Fruit fly (Drosophila melanogaster) S2 (cell line): ENCODE data around the gene Lsd-2.
A peak's percentile ranks its signal among the peaks of the same experiment; 100 is the strongest.

Source experiments
- CG8478 ChIP-seq: fragments of >200 bp; optimal IDR thresholded peaks from 2 replicates; lab custom pipeline; 2018
- CTCF ChIP-seq, 2 experiments: fragments of >200 bp; optimal IDR thresholded peaks; 2 replicates each; lab custom pipeline; 2018

Lsd-2 gene

DNA sequence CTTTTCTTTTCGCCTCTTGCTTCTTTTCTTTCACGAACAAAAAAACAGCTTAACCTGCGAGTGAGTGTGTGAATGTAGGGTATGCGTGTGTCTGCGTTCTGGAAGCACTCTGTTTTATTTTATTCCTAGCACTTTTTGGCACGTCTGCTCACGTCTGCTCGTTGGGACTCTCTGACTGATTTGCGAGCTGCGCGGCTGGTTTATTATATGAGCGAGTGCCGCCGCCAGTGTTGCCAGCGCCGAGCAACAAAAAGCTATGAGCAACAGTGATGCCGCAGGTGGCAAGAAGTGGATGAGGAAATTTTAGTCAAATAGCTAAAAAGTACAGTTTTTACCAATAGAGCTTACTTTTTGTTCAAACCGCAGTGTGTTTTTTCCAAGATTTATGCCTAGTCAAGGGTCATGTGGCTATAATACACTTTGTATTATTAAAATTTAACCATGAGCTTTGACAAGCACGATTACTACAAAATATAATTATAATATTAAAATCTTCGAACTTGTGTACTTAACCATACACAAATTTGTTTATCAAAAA lies at the start of gene Lsd-2:
TSS of gene Lsd-2 (minus strand) at position 183 of the 538 bp plus-strand sequence.
- TF ChIP-seq CG8478 (no peak), CTCF (optimal IDR thresholded peaks at IDR 0.05; lab: Kevin White, UChicago) (no peak)

DNA sequence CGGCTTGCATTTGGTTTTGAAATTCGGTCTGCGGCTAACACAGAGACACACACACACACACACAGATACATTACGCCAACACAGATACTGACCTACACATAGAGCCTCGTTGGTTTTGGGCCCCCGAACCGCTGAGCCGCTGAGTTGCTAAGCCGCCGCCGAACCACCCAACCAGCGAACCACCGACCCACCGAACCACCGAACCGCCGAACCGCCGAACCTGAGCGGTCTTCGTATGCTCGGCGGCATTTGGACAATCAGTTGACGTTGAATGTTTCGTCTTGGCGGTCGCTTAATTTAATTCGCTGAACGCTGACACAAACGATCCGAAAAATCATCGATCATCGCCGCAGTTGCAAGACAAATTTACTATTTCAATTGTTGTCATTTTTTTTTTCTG lies 49.5 kb upstream of the Lsd-2 start, which contains the start of gene drd:
TSS of gene drd (plus strand) at position 258 of the 400 bp plus-strand sequence.
- TF ChIP-seq CG8478: no peak

DNA sequence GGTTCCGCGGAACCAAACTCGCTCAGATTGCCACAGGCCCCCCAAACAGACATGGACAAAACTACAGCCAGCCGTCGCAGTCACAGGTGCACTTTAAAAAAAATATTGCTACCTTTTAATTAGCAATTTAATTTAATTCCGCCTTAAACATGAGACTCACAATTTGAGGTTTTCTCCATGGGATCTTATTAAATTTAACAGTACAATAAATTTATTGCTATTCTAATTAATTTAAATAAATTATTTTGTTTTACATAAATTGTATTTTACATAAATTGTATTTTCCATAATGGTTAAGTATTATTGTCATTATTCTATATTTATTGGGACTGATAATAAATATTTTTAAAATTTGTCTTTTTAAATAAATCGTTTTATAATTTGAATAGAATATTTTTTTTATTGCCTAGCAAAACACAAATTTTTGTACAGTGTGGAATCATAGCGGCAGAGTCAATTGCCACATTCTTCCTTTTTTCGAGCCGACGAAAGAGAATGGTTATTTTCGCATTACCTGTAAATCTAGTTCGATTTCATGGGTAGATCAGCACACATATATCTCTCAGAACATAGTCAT lies 47.5 kb upstream of the Lsd-2 start:
- no peak for TF ChIP-seq CTCF (optimal IDR thresholded peaks at IDR 0.05; lab: Kevin White, UChicago)
- no peak for TF ChIP-seq CG8478

DNA sequence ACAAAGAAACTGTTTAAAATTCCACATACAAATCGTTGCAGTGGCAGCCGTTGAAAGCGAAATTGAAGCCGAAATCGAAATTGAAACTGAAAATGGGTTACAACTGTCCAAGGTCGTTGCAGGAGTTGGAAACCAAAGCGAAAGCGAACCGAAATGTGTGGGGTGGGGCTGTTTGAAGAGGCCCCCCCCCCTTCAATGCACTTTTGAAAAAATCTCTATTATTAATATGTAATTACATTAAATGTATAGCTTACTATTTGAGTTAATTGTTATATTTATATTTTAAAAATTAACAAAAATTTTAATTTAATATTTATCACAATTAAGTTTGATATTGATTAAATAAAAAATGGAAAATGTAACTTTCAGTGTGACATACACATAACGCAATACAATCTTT lies 45.7 kb upstream of the Lsd-2 start:
- TF ChIP-seq CTCF (optimal IDR thresholded peaks at IDR 0.05; lab: Kevin White, UChicago) (no peak), CG8478 (no peak)

DNA sequence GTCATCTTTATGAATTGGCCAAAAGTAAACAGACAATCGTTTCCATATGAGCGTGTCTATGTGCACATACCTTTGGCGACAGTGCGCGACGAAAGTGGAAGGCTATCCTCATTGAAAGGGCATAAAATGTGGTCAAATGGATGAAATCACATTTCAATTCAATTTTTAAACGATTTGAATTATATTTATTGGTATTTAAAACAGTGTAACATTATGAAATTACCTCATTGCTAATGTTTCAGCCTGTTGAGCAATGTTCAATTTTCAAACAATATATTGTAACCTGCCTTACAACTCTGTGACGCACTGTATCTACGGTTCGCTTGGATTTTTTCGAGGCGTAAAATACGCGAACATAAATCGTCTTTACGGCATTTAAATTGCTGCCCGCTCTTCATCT lies 44.1 kb upstream of the Lsd-2 start:
- TF ChIP-seq CTCF (optimal IDR thresholded peaks at IDR 0.05; lab: Kevin White, UChicago) (no peak), CG8478 (no peak)

DNA sequence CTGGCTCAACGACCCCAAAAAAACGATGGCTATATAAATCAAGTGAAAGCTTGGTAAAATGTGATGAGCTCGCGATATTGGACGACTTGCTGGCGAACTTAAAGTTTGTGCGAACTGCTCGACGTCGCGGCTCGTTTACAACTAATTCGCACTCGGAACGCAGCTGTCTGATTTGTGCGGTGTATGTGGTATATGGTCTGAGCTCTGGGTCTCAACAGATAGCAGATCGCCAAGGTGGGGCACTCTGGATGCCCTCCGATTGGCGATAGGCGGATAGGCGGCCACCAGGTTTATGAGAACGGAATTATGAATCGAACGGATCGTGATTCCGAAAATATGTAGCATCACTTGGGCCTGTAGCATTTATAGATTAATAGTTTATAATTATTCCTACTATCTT lies 40.4 kb upstream of the Lsd-2 start, which contains the start of gene Cyp4s3:
TSS of gene Cyp4s3 (minus strand) at position 146 of the 400 bp plus-strand sequence.
- TF ChIP-seq CG8478 (no peak), CTCF (optimal IDR thresholded peaks at IDR 0.05; lab: Kevin White, UChicago) (no peak)

DNA sequence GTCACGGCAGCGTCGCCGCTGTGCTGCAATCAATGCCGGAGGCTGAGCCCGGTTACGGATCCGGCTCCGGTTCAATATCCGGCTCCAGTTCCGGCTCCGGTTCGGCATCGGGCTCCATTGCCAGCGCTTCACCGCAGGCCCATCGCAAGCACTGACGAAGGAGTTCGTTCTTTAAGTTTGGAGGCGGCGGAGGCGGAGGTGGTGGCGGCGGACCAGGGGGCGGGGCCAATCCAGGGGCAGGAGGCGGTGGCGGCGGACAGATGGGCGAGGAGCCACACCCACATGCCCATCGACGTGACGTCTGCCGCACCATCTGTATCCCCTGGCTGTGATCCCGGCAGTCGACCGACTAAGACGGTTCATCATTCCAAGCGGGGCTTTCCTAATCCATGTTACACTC lies 35.9 kb upstream of the Lsd-2 start:
- TF ChIP-seq CG8478 (no peak), CTCF (optimal IDR thresholded peaks at IDR 0.05; lab: Kevin White, UChicago) (no peak)

DNA sequence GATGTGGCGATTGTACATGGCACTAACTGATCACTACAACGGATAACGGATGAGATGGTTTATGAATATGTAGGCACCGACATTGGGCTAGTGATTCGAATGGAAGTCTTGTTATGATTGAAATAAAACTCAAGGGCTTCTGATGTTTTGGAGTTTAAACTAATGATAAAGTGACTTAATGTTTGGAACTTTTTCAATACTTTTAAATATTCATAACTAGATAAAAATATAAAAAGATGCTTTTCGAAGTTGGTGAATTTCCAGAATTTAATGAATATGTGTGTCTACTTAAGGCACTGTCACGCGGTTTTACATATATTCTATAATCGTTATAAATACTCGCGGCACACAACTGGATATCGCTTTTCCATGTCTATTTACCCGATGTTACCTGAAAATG lies 19.9 kb upstream of the Lsd-2 start, which contains the start of gene CG9072:
TSS of gene CG9072 (minus strand) at position 101 of the 400 bp plus-strand sequence.
- TF ChIP-seq CG8478 (no peak), CTCF (optimal IDR thresholded peaks at IDR 0.05; lab: Kevin White, UChicago) (no peak)

DNA sequence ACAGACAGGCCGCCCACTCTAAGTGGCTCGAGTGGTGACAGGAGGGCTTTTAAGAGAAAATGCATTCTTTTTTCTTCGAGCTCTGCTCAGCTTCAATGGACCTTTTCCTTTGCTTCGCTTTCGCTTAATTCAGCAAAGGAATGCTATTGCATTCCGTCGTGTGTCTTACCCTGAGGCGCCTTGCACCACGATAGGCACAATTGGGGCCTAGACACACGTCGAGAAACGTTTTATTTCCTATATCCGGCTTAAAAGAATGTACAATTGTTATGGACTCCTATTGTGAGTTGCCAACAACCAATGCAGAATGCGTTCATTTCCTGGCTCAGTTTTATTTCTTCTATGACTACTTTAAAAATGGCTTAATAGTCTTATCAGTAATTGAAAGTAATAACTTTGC lies 15.1 kb upstream of the Lsd-2 start:
- TF ChIP-seq CG8478 (no peak), CTCF (optimal IDR thresholded peaks at IDR 0.05; lab: Kevin White, UChicago) (no peak)

DNA sequence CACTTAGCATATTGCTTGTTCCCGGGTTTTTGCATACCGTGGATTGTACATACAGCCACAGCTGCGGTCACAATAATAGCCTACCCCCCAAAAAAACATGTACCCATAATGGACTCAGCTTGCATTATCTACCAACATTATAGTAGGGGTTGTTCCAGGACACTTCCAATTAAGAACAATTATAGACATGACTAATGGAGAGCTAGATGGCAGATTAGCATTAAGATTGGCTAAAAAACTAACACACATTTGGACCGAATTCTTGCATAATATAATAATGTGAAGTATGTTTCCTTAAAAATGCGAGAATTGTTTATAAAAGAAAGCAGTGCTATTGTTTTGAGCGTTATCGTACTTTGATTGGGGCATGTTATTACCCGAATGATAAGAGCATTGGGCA lies 14.4 kb upstream of the Lsd-2 start:
- TF ChIP-seq CG8478: no peak
- TF ChIP-seq CTCF (optimal IDR thresholded peaks at IDR 0.05; lab: Kevin White, UChicago): no peak

DNA sequence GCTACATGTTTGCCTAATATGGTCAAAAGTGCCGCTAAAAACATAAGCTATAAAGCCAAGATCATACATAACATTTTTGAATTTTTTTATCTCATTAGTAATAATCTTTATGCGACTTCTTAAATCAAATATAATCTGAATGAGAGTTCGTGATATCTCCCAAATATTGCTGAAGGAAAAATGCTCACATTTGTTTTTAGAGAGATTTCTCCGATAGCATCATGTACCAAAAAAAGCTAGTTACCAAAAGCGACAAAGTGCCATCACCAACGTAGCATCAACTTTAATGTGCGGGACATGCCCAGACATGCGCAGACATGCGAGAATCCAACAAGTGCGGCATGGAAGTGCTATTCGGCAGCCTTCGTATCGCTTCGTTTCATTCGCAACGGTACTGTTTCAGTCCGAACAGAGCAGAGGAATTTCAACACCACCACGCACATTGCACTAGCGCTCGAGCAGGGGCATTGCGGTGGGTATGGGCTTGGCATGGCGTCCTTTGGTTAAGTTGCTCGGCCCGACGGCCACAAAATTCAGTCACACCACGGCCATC lies 13.2 kb upstream of the Lsd-2 start, which contains the start of gene Rab3-GEF:
TSS of gene Rab3-GEF (plus strand) at position 537 of the 553 bp plus-strand sequence.
- TF ChIP-seq CG8478 (no peak), CTCF (optimal IDR thresholded peaks at IDR 0.05; lab: Kevin White, UChicago) (no peak)

DNA sequence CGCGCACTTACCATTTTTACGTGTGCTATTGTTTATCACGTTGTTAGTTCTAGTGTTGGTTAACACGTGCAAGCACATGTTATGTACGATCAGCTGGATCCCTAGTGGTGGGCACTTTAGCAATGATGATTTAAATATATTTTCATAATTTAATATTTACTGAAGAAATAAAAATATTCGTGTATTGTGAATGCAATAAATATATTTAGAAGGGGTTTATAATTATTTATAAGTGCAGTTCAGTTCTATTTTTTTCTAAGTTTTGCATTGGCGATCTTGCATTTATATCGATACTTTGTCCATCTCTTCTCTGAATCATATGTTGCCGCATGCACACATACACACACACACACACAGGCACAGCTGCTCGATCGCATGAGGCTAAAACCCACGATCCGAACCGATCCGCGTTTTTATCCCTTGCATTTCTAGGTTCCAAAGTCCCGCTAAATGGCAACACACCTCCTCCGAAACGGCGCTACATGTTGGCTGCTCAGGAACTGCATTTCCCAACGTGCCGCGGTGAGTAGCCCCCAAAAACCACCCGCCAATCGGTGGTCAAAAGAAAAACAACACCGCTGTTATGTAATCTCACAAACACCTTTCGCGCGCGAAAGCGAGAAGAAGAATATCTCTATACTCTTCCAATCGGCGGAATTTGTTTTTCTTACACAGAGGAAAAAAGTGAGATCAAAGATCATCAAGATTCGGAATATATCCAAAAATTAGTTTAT lies 9.9 kb upstream of the Lsd-2 start, which contains the start of the genes CG15027 and Dbct:
TSS of gene CG15027 (minus strand) at position 51 of the 734 bp plus-strand sequence.
TSS of gene Dbct (plus strand) at position 349 of the 734 bp plus-strand sequence.
- TF ChIP-seq CTCF (optimal IDR thresholded peaks at IDR 0.05; lab: Kevin White, UChicago) (no peak), CG8478 (no peak)

DNA sequence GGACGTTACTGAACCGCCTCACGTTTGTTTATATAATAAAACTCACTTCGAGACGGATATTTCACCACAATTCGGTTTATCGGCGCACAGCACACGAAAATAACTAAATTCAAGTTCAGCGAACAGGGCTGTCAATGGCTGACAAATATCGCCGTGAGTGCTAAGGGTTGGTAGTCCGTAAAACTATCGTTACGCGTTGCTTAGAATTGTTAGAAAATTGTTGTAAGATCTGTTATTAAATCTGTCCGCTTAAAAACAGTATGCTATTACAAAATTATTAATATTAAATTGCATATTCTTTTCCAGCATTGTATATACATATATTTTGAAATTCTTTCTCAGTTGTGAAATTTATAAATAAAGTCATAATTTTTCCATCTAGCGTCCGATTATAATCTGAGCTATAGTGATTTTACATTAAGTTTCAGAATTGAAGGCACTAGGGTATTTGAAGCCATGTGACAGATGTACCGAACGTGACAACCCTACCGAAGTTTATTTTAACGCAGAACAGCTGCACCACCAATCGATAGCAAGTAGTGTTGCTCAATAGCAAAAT lies 8.6 kb upstream of the Lsd-2 start, which contains the start of gene Cox17:
TSS of gene Cox17 (minus strand) at position 120 of the 559 bp plus-strand sequence.
- TF ChIP-seq CTCF (optimal IDR thresholded peaks at IDR 0.05; lab: Kevin White, UChicago): no peak
- no peak for TF ChIP-seq CG8478

DNA sequence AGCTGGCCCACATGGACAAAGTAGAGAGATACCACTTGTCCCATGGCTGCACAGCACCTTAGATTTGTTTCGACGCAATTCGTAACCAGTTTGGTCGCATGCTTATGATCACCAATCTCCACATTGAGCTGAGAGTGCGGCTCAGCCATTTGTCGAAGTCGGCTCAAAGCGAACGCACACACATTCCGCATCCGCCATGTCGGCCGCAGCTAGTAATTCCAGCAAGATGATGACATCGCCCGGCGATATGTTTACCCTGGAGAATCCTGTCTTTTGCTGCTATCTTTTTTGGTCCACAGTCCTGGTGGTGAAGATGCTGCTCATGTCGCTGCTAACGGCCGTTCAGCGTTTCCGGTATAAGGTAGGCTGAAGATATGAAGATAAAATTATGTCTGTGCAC lies 6.7 kb upstream of the Lsd-2 start, which contains the start of gene CG33178:
TSS of gene CG33178 (plus strand) at position 147 of the 400 bp plus-strand sequence.
- TF ChIP-seq CTCF (optimal IDR thresholded peaks at IDR 0.05; lab: Kevin White, UChicago) (no peak), CG8478 (no peak)

DNA sequence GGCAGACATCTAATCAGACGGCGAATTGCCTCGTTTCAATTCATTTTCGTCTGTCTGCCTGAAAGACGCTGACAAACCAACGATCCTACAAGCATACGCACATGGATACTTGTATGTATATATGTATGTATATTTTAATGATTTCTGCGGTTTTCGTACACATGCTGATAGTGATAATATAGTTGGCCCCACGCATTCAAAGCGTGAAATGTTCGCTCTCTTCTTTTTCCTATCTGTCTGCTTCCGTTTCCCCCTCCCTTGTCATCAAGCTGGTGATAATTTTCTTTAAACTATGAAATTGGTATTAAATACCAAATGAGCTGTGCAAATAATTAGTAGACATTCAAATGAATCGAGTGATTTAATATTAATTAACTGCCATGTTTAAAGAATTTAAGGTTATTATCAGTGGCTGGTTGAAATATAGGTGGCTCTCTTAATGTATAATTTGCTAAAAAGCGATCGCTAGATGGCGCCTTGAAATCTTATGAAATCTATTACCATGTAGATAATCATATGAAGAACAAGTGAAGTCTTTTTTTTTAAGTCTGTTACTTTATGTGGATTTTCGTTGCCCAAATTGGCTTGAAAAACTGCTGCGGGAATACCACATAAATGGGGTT lies 4.9 kb upstream of the Lsd-2 start, which contains the start of gene CG33177:
TSS of gene CG33177 (plus strand) at position 588 of the 623 bp plus-strand sequence.
- TF ChIP-seq CTCF (optimal IDR thresholded peaks at IDR 0.05; lab: Kevin White, UChicago): peak; percentile 76 to 87
- TF ChIP-seq CG8478: no peak
